Worm (Caenorhabditis elegans) whole organism, L2 larva: ENCODE measurements around the gene ZK1320.13.

Experiments
- C34F6.9 ChIP-seq: fragments of 150-350 bp; optimal IDR thresholded peaks from 2 replicates; lab custom pipeline; 2014; ENCODE audit warnings: missing biosample characterization, missing genetic modification characterization
- F13H6.1 ChIP-seq: sonication (generic microtip); optimal IDR thresholded peaks from 2 replicates; lab custom pipeline; 2016; ENCODE audit warnings: missing genetic modification characterization, missing compliant biosample characterization
- R02D3.7 ChIP-seq: fragments of 150-350 bp; optimal IDR thresholded peaks from 2 replicates; lab custom pipeline; 2014; ENCODE audit warnings: missing biosample characterization, missing genetic modification characterization
- Y55F3AM.14 ChIP-seq: fragments of 200-800 bp; sonication (Bioruptor generic); optimal IDR thresholded peaks from 2 replicates; lab custom pipeline; 2018; ENCODE audit warnings: mild to moderate bottlenecking, missing genetic modification characterization, missing compliant biosample characterization
- ZK546.5 ChIP-seq: sonication (generic microtip); optimal IDR thresholded peaks from 2 replicates; lab custom pipeline; 2017; ENCODE audit warnings: missing biosample characterization, missing genetic modification characterization
- alr-1 ChIP-seq: fragments of 150-350 bp; optimal IDR thresholded peaks from 2 replicates; lab custom pipeline; 2014; ENCODE audit warnings: missing biosample characterization, missing genetic modification characterization
- ama-1 ChIP-seq: fragments of 150-350 bp; optimal IDR thresholded peaks from 2 replicates; lab custom pipeline; 2018; ENCODE audit warnings: inconsistent platforms
- blmp-1 ChIP-seq: sonication (generic microtip); optimal IDR thresholded peaks from 2 replicates; lab custom pipeline; 2017; ENCODE audit warnings: missing genetic modification characterization, mild to moderate bottlenecking, missing compliant biosample characterization, antibody characterized with exemption, moderate library complexity; ENCODE audit not compliant: insufficient read depth
- ceh-16 ChIP-seq: fragments of 150-350 bp; optimal IDR thresholded peaks from 2 replicates; lab custom pipeline; 2014; ENCODE audit warnings: missing biosample characterization, missing genetic modification characterization
- crh-2 ChIP-seq: sonication (generic microtip); optimal IDR thresholded peaks from 2 replicates; lab custom pipeline; 2017; ENCODE audit warnings: missing biosample characterization, missing genetic modification characterization
- dmd-4 ChIP-seq: sonication (generic microtip); optimal IDR thresholded peaks from 2 replicates; lab custom pipeline; 2017; ENCODE audit warnings: missing biosample characterization, missing genetic modification characterization
- egl-27 ChIP-seq: sonication (generic microtip); optimal IDR thresholded peaks from 3 replicates; lab custom pipeline; 2017; ENCODE audit warnings: missing biosample characterization, missing genetic modification reagents, missing genetic modification characterization
- elt-1 ChIP-seq: fragments of 150-350 bp; optimal IDR thresholded peaks from 2 replicates; lab custom pipeline; 2014; ENCODE audit warnings: missing biosample characterization, missing genetic modification characterization
- elt-3 ChIP-seq: sonication (generic microtip); optimal IDR thresholded peaks from 2 replicates; lab custom pipeline; 2017; ENCODE audit warnings: missing biosample characterization, missing genetic modification characterization
- fos-1 ChIP-seq: fragments of 150-350 bp; optimal IDR thresholded peaks from 2 replicates; lab custom pipeline; 2014; ENCODE audit warnings: missing biosample characterization, missing genetic modification characterization
- gmeb-1 ChIP-seq: fragments of 150-350 bp; optimal IDR thresholded peaks from 2 replicates; lab custom pipeline; 2014; ENCODE audit warnings: missing biosample characterization, missing genetic modification characterization
- lin-11 ChIP-seq: fragments of 150-350 bp; sonication (generic microtip); optimal IDR thresholded peaks from 2 replicates; lab custom pipeline; 2014; ENCODE audit warnings: missing biosample characterization, missing genetic modification characterization, inconsistent platforms, mixed read lengths
- lin-13 ChIP-seq: fragments of 150-350 bp; optimal IDR thresholded peaks from 2 replicates; lab custom pipeline; 2014; ENCODE audit warnings: missing biosample characterization, missing genetic modification reagents, missing genetic modification characterization
- lin-39 ChIP-seq: fragments of 150-350 bp; optimal IDR thresholded peaks from 2 replicates; lab custom pipeline; 2014; ENCODE audit warnings: missing biosample characterization, missing genetic modification reagents, missing genetic modification characterization
- lsy-2 ChIP-seq, 2 experiments: fragments of 150-350 bp in 1 of 2; sonication (generic microtip) in 1 of 2; optimal IDR thresholded peaks; 2 replicates each; lab custom pipeline; 2014 to 2017; ENCODE audit warnings: missing biosample characterization in 2 of 2, missing genetic modification characterization in 2 of 2
- mab-5 ChIP-seq: fragments of 150-350 bp; optimal IDR thresholded peaks from 2 replicates; lab custom pipeline; 2014; ENCODE audit warnings: missing biosample characterization, missing genetic modification characterization
- mbf-1 ChIP-seq: sonication (generic microtip); optimal IDR thresholded peaks from 2 replicates; lab custom pipeline; 2017; ENCODE audit warnings: missing biosample characterization, missing genetic modification characterization
- mdl-1 ChIP-seq, 2 experiments: fragments of 150-350 bp in 1 of 2; sonication (generic microtip) in 1 of 2; optimal IDR thresholded peaks; 2 replicates each; lab custom pipeline; 2017; ENCODE audit warnings: missing biosample characterization in 2 of 2, missing genetic modification characterization in 2 of 2
- nhr-10 ChIP-seq: sonication (generic microtip); optimal IDR thresholded peaks from 2 replicates; lab custom pipeline; 2017; ENCODE audit warnings: missing biosample characterization, missing genetic modification characterization
- nhr-11 ChIP-seq: fragments of 150-350 bp; optimal IDR thresholded peaks from 2 replicates; lab custom pipeline; 2014; ENCODE audit warnings: missing biosample characterization, missing genetic modification characterization
- nhr-12 ChIP-seq: fragments of 150-350 bp; optimal IDR thresholded peaks from 2 replicates; lab custom pipeline; 2014; ENCODE audit warnings: missing biosample characterization, missing genetic modification characterization
- nhr-129 ChIP-seq: fragments of 150-350 bp; optimal IDR thresholded peaks from 2 replicates; lab custom pipeline; 2014; ENCODE audit warnings: missing biosample characterization, missing genetic modification characterization
- nhr-21 ChIP-seq: fragments of 150-350 bp; optimal IDR thresholded peaks from 2 replicates; lab custom pipeline; 2014; ENCODE audit warnings: missing biosample characterization, missing genetic modification characterization
- nhr-23 ChIP-seq: fragments of 150-350 bp; optimal IDR thresholded peaks from 2 replicates; lab custom pipeline; 2014; ENCODE audit warnings: missing biosample characterization, missing genetic modification reagents, missing genetic modification characterization
- nhr-237 ChIP-seq: fragments of 150-350 bp; optimal IDR thresholded peaks from 2 replicates; lab custom pipeline; 2014; ENCODE audit warnings: missing biosample characterization, missing genetic modification characterization
- nhr-25 ChIP-seq: fragments of 150-350 bp; sonication (generic microtip); optimal IDR thresholded peaks from 3 replicates; lab custom pipeline; 2014; ENCODE audit warnings: missing biosample characterization, missing genetic modification characterization
- nhr-6 ChIP-seq: fragments of 150-350 bp; optimal IDR thresholded peaks from 2 replicates; lab custom pipeline; 2014; ENCODE audit warnings: missing biosample characterization, missing genetic modification characterization
- nhr-77 ChIP-seq: fragments of 150-350 bp; optimal IDR thresholded peaks from 2 replicates; lab custom pipeline; 2014; ENCODE audit warnings: missing biosample characterization, missing genetic modification characterization
- peb-1 ChIP-seq: fragments of 150-350 bp; optimal IDR thresholded peaks from 2 replicates; lab custom pipeline; 2014; ENCODE audit warnings: missing biosample characterization, missing genetic modification characterization
- skn-1 ChIP-seq: sonication (generic microtip); optimal IDR thresholded peaks from 2 replicates; lab custom pipeline; 2017; ENCODE audit warnings: missing biosample characterization, missing genetic modification characterization
- sma-3 ChIP-seq: sonication (generic microtip); optimal IDR thresholded peaks from 2 replicates; lab custom pipeline; 2016; ENCODE audit warnings: missing genetic modification reagents, missing genetic modification characterization, missing compliant biosample characterization
- sma-9 ChIP-seq, 2 experiments: fragments of 150-350 bp in 1 of 2; sonication (generic microtip) in 1 of 2; optimal IDR thresholded peaks; 2 replicates each; lab custom pipeline; 2014 to 2016; ENCODE audit warnings: missing genetic modification characterization in 2 of 2, mild to moderate bottlenecking in 1 of 2, missing biosample characterization in 1 of 2, missing compliant biosample characterization in 1 of 2, missing genetic modification reagents in 1 of 2, moderate library complexity in 1 of 2
- snpc-4 ChIP-seq: fragments of 150-350 bp; optimal IDR thresholded peaks from 2 replicates; lab custom pipeline; 2014; ENCODE audit warnings: missing biosample characterization, missing genetic modification characterization
- unc-39 ChIP-seq: fragments of 150-350 bp; optimal IDR thresholded peaks from 2 replicates; lab custom pipeline; 2014; ENCODE audit warnings: missing biosample characterization, missing genetic modification characterization
- unc-55 ChIP-seq: fragments of 150-350 bp; sonication (generic microtip); optimal IDR thresholded peaks from 3 replicates; lab custom pipeline; 2014; ENCODE audit warnings: missing biosample characterization, missing genetic modification reagents, missing genetic modification characterization
- unc-62 ChIP-seq: fragments of 150-350 bp; optimal IDR thresholded peaks from 2 replicates; lab custom pipeline; 2014; ENCODE audit warnings: missing biosample characterization, missing genetic modification reagents, missing genetic modification characterization
- zag-1 ChIP-seq: fragments of 150-350 bp; optimal IDR thresholded peaks from 2 replicates; lab custom pipeline; 2014; ENCODE audit warnings: missing biosample characterization, missing genetic modification characterization
- ztf-1 ChIP-seq: fragments of 200-800 bp; sonication (Bioruptor generic); conservative IDR thresholded peaks from 2 replicates; pipeline ENCODE4 v1.3.6; 2022; ENCODE audit warnings: missing genetic modification characterization, missing compliant biosample characterization
- ztf-11 ChIP-seq: sonication (generic microtip); optimal IDR thresholded peaks from 2 replicates; lab custom pipeline; 2017; ENCODE audit warnings: missing biosample characterization, missing genetic modification characterization
- ztf-4 ChIP-seq: fragments of 150-350 bp; optimal IDR thresholded peaks from 2 replicates; lab custom pipeline; 2014; ENCODE audit warnings: missing biosample characterization, missing genetic modification characterization

The ZK1320.13 gene

ce11 chrII:9680493-9680892 lies at the start of gene ZK1320.13:
ZK1320.13 (plus strand) TSS chrII:9680793.
- TF ChIP-seq nhr-237 (tag; lab: Kevin White, UChicago), result no peak

ce11 chrII:9636300-9636699 lies 44.3 kb upstream of the ZK1320.13 start, which contains the start of gene ZK1307.7:
ZK1307.7 (plus strand) TSS chrII:9636600.
- no peak for TF ChIP-seq lsy-2 (tag; optimal IDR thresholded peaks at IDR 0.05; lab: Kevin White, UChicago)
- no peak for TF ChIP-seq F13H6.1 (tag; lab: Kevin White, UChicago)
- TF ChIP-seq gmeb-1 (tag; lab: Kevin White, UChicago), result no peak
- no peak for TF ChIP-seq crh-2
- TF ChIP-seq nhr-12 (tag; lab: Kevin White, UChicago), result no peak
- no peak for TF ChIP-seq ama-1 (lab: Kevin White, UChicago)

ce11 chrII:9644438-9644837 lies 36.2 kb upstream of the ZK1320.13 start, which contains the start of gene fzr-1:
fzr-1 (minus strand) TSS chrII:9644466.
- TF ChIP-seq nhr-25 (no peak), elt-3 (no peak), nhr-21 (tag; lab: Kevin White, UChicago) (no peak), unc-39 (no peak), fos-1 (tag; lab: Kevin White, UChicago) (peak; percentile 11), blmp-1 (tag; lab: Kevin White, UChicago) (no peak), mab-5 (tag; lab: Kevin White, UChicago) (no peak)
- TF ChIP-seq, all 48 proteins: peak for 1

- TF ChIP-seq blmp-1 (tag; lab: Kevin White, UChicago) (no peak), ztf-11 (no peak), alr-1 (tag; lab: Kevin White, UChicago) (no peak), unc-62 (GFP tag; lab: Kevin White, UChicago) (no peak), nhr-11 (tag; lab: Kevin White, UChicago) (no peak), C34F6.9 (tag; lab: Kevin White, UChicago) (peak; percentile 8), ama-1 (lab: Kevin White, UChicago) (no peak), nhr-237 (tag; lab: Kevin White, UChicago) (no peak), peb-1 (no peak), ZK546.5 (tag; lab: Kevin White, UChicago) (no peak), ceh-16 (tag; lab: Kevin White, UChicago) (peak; percentile 98), zag-1 (tag; lab: Kevin White, UChicago) (no peak), lsy-2 (tag; optimal IDR thresholded peaks at IDR 0.05; lab: Kevin White, UChicago) (no peak), ztf-4 (no peak), R02D3.7 (tag; lab: Kevin White, UChicago) (no peak), lin-11 (tag; lab: Kevin White, UChicago) (no peak), nhr-21 (tag; lab: Kevin White, UChicago) (no peak), unc-39 (no peak), lin-39 (no peak), unc-55 (GFP tag; lab: Kevin White, UChicago) (no peak), gmeb-1 (tag; lab: Kevin White, UChicago) (no peak), lin-13 (GFP tag; lab: Kevin White, UChicago) (no peak), nhr-77 (tag; lab: Kevin White, UChicago) (no peak), mdl-1 (tag; optimal IDR thresholded peaks at IDR 0.05; lab: Kevin White, UChicago) (no peak), mbf-1 (tag; lab: Kevin White, UChicago) (no peak), sma-3 (GFP tag; lab: Kevin White, UChicago) (no peak), nhr-25 (peak; percentile 28), dmd-4 (no peak), nhr-23 (tag; lab: Kevin White, UChicago) (no peak), sma-9 (GFP tag; optimal IDR thresholded peaks at IDR 0.05; lab: Kevin White, UChicago) (peak; percentile 8), sma-9 (tag; optimal IDR thresholded peaks at IDR 0.05; lab: Kevin White, UChicago) (no peak), elt-3 (no peak), Y55F3AM.14 (GFP tag; lab: Kevin White, UChicago) (peak; percentile 64), skn-1 (tag; lab: Kevin White, UChicago) (no peak), snpc-4 (tag; lab: Kevin White, UChicago) (no peak), mab-5 (tag; lab: Kevin White, UChicago) (no peak), F13H6.1 (tag; lab: Kevin White, UChicago) (no peak), elt-1 (tag; lab: Kevin White, UChicago) (peak; percentile 79), nhr-10 (tag; lab: Kevin White, UChicago) (no peak), nhr-6 (no peak), nhr-129 (tag; lab: Kevin White, UChicago) (peak; percentile 17), ztf-1 (GFP tag; lab: Robert Waterston, UW) (no peak), egl-27 (tag; lab: Kevin White, UChicago) (no peak), crh-2 (peak; percentile 15), nhr-12 (tag; lab: Kevin White, UChicago) (no peak), fos-1 (tag; lab: Kevin White, UChicago) (peak; percentile 92)
These were observed 35.5 kb upstream of the ZK1320.13 start for ce11 chrII:9644940-9645634.
